Fruit fly (Drosophila melanogaster) whole organism, embryonic: Measurements from ENCODE around the gene Spase25.

Experiments used
- B-H2 ChIP-seq: fragments of 200-800 bp; sonication (Bioruptor generic); optimal IDR thresholded peaks from 2 replicates; lab custom pipeline; 2018; ENCODE audit warnings: missing biosample characterization, mild to moderate bottlenecking, missing genetic modification characterization
- CG11723 ChIP-seq: fragments of 200-800 bp; sonication (Bioruptor generic); optimal IDR thresholded peaks from 2 replicates; lab custom pipeline; 2017; ENCODE audit warnings: missing biosample characterization, mild to moderate bottlenecking, missing genetic modification characterization
- CG12071 ChIP-seq: fragments of 200-800 bp; sonication (Bioruptor generic); optimal IDR thresholded peaks from 3 replicates; lab custom pipeline; 2018; ENCODE audit warnings: missing biosample characterization, mild to moderate bottlenecking, missing genetic modification characterization
- CG12236 ChIP-seq: fragments of 200-800 bp; sonication (Bioruptor generic); optimal IDR thresholded peaks from 2 replicates; lab custom pipeline; 2016; ENCODE audit warnings: missing biosample characterization, missing genetic modification characterization
- CG12659 ChIP-seq: fragments of 200-800 bp; sonication (Bioruptor generic); optimal IDR thresholded peaks from 3 replicates; lab custom pipeline; 2017; ENCODE audit warnings: mild to moderate bottlenecking, missing biosample characterization, missing genetic modification reagents, missing genetic modification characterization
- CG12769 ChIP-seq: fragments of 200-800 bp; sonication (Bioruptor generic); optimal IDR thresholded peaks from 2 replicates; lab custom pipeline; 2019; ENCODE audit warnings: missing biosample characterization, mild to moderate bottlenecking, missing genetic modification characterization, moderate library complexity
- CG13894 ChIP-seq: fragments of 200-800 bp; sonication (Bioruptor generic); optimal IDR thresholded peaks from 3 replicates; lab custom pipeline; 2018; ENCODE audit warnings: missing biosample characterization, mild to moderate bottlenecking, missing genetic modification characterization, moderate library complexity
- CG16779 ChIP-seq: fragments of 200-800 bp; sonication (Bioruptor generic); IDR thresholded peaks from 2 replicates; pipeline ENCODE4 v1.3.6; 2022; ENCODE audit warnings: missing biosample characterization, missing genetic modification characterization
- CG17568 ChIP-seq: fragments of 200-800 bp; sonication (Bioruptor generic); optimal IDR thresholded peaks from 2 replicates; lab custom pipeline; 2018; ENCODE audit warnings: missing biosample characterization, mild to moderate bottlenecking, missing genetic modification characterization, moderate library complexity
- CG18476 ChIP-seq: fragments of 200-800 bp; sonication (Bioruptor generic); optimal IDR thresholded peaks from 2 replicates; lab custom pipeline; 2016; ENCODE audit warnings: missing biosample characterization, mild to moderate bottlenecking, missing genetic modification characterization
- CG30020 ChIP-seq: fragments of 200-800 bp; optimal IDR thresholded peaks from 2 replicates; lab custom pipeline; 2019; ENCODE audit warnings: missing biosample characterization, mild to moderate bottlenecking, missing genetic modification characterization, moderate library complexity
- CG3407 ChIP-seq: fragments of 200-800 bp; sonication (Bioruptor generic); optimal IDR thresholded peaks from 2 replicates; lab custom pipeline; 2018; ENCODE audit warnings: missing biosample characterization, mild to moderate bottlenecking, missing genetic modification characterization
- CG3847 ChIP-seq: fragments of 200-800 bp; sonication (Bioruptor generic); IDR thresholded peaks from 2 replicates; pipeline ENCODE4 v1.3.6; 2022; ENCODE audit warnings: missing biosample characterization, missing genetic modification characterization
- CG4404 ChIP-seq: fragments of 200-800 bp; sonication (Bioruptor generic); IDR thresholded peaks from 2 replicates; pipeline ENCODE4 v1.3.6; 2022; ENCODE audit warnings: missing biosample characterization, missing genetic modification characterization
- CG6175 ChIP-seq: fragments of 200-800 bp; sonication (Bioruptor generic); IDR thresholded peaks from 3 replicates; pipeline ENCODE4 v1.3.6; 2022; ENCODE audit warnings: missing biosample characterization, missing genetic modification characterization
- CG9817 ChIP-seq: fragments of 200-800 bp; sonication (Bioruptor generic); optimal IDR thresholded peaks from 2 replicates; lab custom pipeline; 2018; ENCODE audit warnings: missing biosample characterization, mild to moderate bottlenecking, missing genetic modification characterization, moderate library complexity
- Deaf1 ChIP-seq: fragments of 200-800 bp; optimal IDR thresholded peaks from 3 replicates; lab custom pipeline; 2019; ENCODE audit warnings: missing biosample characterization, mild to moderate bottlenecking, missing genetic modification characterization, moderate library complexity
- Dfd ChIP-seq, 2 experiments: fragments of >200 bp; optimal IDR thresholded peaks; 2 replicates each; lab custom pipeline; 2017; ENCODE audit warnings: missing biosample characterization in 2 of 2, missing genetic modification characterization in 2 of 2
- GATAe ChIP-seq: fragments of 200-800 bp; sonication (Bioruptor generic); conservative IDR thresholded peaks from 2 replicates; pipeline ENCODE4 v1.3.6; 2022; ENCODE audit warnings: missing biosample characterization, missing genetic modification characterization
- Max ChIP-seq: fragments of 200-800 bp; sonication (Bioruptor generic); optimal IDR thresholded peaks from 2 replicates; lab custom pipeline; 2016; ENCODE audit warnings: missing biosample characterization, mild to moderate bottlenecking, missing genetic modification characterization
- Nf-YB ChIP-seq: fragments of 200-800 bp; sonication (Bioruptor generic); optimal IDR thresholded peaks from 3 replicates; lab custom pipeline; 2019; ENCODE audit warnings: missing biosample characterization, mild to moderate bottlenecking, missing genetic modification characterization, moderate library complexity
- Oli ChIP-seq: fragments of 200-800 bp; sonication (Bioruptor generic); optimal IDR thresholded peaks from 2 replicates; lab custom pipeline; 2018; ENCODE audit warnings: missing biosample characterization, mild to moderate bottlenecking, missing genetic modification characterization, moderate library complexity
- Six4 ChIP-seq: fragments of 200-800 bp; sonication (Bioruptor generic); optimal IDR thresholded peaks from 2 replicates; lab custom pipeline; 2016; ENCODE audit warnings: missing biosample characterization, missing genetic modification characterization
- abd-A ChIP-seq: fragments of 200-800 bp; sonication (Bioruptor generic); optimal IDR thresholded peaks from 3 replicates; lab custom pipeline; 2019; ENCODE audit warnings: missing biosample characterization, mild to moderate bottlenecking, missing genetic modification characterization, moderate library complexity
- chinmo ChIP-seq: fragments of 200-800 bp; sonication (Bioruptor generic); IDR thresholded peaks from 4 replicates; pipeline ENCODE4 v1.3.6; 2022; ENCODE audit warnings: missing biosample characterization, missing genetic modification characterization; ENCODE audit not compliant: partially characterized antibody
- dpn ChIP-seq, 2 experiments: fragments of 200-800 bp; sonication (Bioruptor generic); optimal IDR thresholded peaks; 3 replicates each; lab custom pipeline; 2016; ENCODE audit warnings: missing biosample characterization in 2 of 2, missing genetic modification characterization in 2 of 2
- eve ChIP-seq, 2 experiments: fragments of >200 bp; optimal IDR thresholded peaks; 2 replicates each; lab custom pipeline; 2017; ENCODE audit warnings: missing biosample characterization in 2 of 2, missing genetic modification characterization in 2 of 2
- fd3F ChIP-seq: fragments of 200-800 bp; sonication (Bioruptor generic); optimal IDR thresholded peaks from 2 replicates; lab custom pipeline; 2018; ENCODE audit warnings: missing biosample characterization, mild to moderate bottlenecking, missing genetic modification characterization, moderate library complexity
- grau ChIP-seq: fragments of 200-800 bp; optimal IDR thresholded peaks from 3 replicates; lab custom pipeline; 2019; ENCODE audit warnings: missing biosample characterization, mild to moderate bottlenecking, missing genetic modification characterization, moderate library complexity
- ham ChIP-seq: fragments of 200-800 bp; sonication (Bioruptor generic); IDR thresholded peaks from 2 replicates; pipeline ENCODE4 v1.3.6; 2022; ENCODE audit warnings: missing biosample characterization, missing genetic modification characterization
- hth ChIP-seq: fragments of >200 bp; optimal IDR thresholded peaks from 2 replicates; lab custom pipeline; 2017; ENCODE audit warnings: inconsistent platforms
- kay ChIP-seq: fragments of 200-800 bp; sonication (Bioruptor generic); optimal IDR thresholded peaks from 2 replicates; lab custom pipeline; 2016; ENCODE audit warnings: missing biosample characterization, missing genetic modification characterization
- mirr ChIP-seq: fragments of 200-800 bp; sonication (Bioruptor generic); optimal IDR thresholded peaks from 3 replicates; lab custom pipeline; 2018; ENCODE audit warnings: missing biosample characterization, mild to moderate bottlenecking, missing genetic modification characterization
- nmo ChIP-seq: fragments of 200-800 bp; sonication (Bioruptor generic); optimal IDR thresholded peaks from 2 replicates; lab custom pipeline; 2018; ENCODE audit warnings: missing biosample characterization, mild to moderate bottlenecking, missing genetic modification characterization, moderate library complexity
- odd ChIP-seq: fragments of 200-800 bp; sonication (Bioruptor generic); optimal IDR thresholded peaks from 2 replicates; lab custom pipeline; 2017; ENCODE audit warnings: missing biosample characterization, mild to moderate bottlenecking, missing genetic modification characterization
- pita ChIP-seq: fragments of 200-800 bp; sonication (Bioruptor generic); optimal IDR thresholded peaks from 2 replicates; lab custom pipeline; 2017; ENCODE audit warnings: missing biosample characterization, mild to moderate bottlenecking, missing genetic modification characterization
- rib ChIP-seq: fragments of 200-800 bp; sonication (Bioruptor generic); IDR thresholded peaks from 2 replicates; pipeline ENCODE4 v1.3.6; 2022; ENCODE audit warnings: missing biosample characterization, missing genetic modification characterization
- sr ChIP-seq: fragments of 200-800 bp; sonication (Bioruptor generic); IDR thresholded peaks from 3 replicates; pipeline ENCODE4 v1.3.6; 2022; ENCODE audit warnings: missing biosample characterization, missing genetic modification characterization
- ssp ChIP-seq: fragments of 200-800 bp; sonication (Bioruptor generic); IDR thresholded peaks from 2 replicates; pipeline ENCODE4 v1.3.6; 2022; ENCODE audit warnings: missing biosample characterization, missing genetic modification characterization
- tgo ChIP-seq: fragments of 200-800 bp; sonication (Bioruptor generic); IDR thresholded peaks from 3 replicates; pipeline ENCODE4 v1.3.6; 2022; ENCODE audit warnings: missing biosample characterization, missing genetic modification characterization
- twi ChIP-seq: fragments of 200-800 bp; optimal IDR thresholded peaks from 2 replicates; lab custom pipeline; 2019; ENCODE audit warnings: missing biosample characterization, mild to moderate bottlenecking, missing genetic modification characterization, moderate library complexity
- vvl ChIP-seq: fragments of 200-800 bp; sonication (Bioruptor generic); IDR thresholded peaks from 2 replicates; pipeline ENCODE4 v1.3.6; 2022; ENCODE audit warnings: missing biosample characterization, missing genetic modification characterization

Gene Spase25

dm6 chrX:11517295-11517694, 32.2 kb downstream of the Spase25 start:
- TF ChIP-seq CG17568 (GFP tag; lab: Kevin White, UChicago) (no peak), rib (GFP tag; lab: Robert Waterston, UW) (no peak), GATAe (GFP tag; lab: Robert Waterston, UW) (no peak), grau (tag; lab: Kevin White, UChicago) (no peak), eve (GFP tag; optimal IDR thresholded peaks at IDR 0.05; lab: Kevin White, UChicago) (peak in 1 of 2 experiments; percentile 40), Six4 (GFP tag; lab: Kevin White, UChicago) (no peak), CG4404 (GFP tag; lab: Robert Waterston, UW) (no peak), vvl (GFP tag; lab: Robert Waterston, UW) (peak; percentile 54; the same call in 1 of the 2 replicates), CG12659 (no peak), tgo (no peak), Dfd (GFP tag; optimal IDR thresholded peaks at IDR 0.05; lab: Kevin White, UChicago) (no peak), CG11723 (GFP tag; lab: Kevin White, UChicago) (no peak), chinmo (GFP tag; lab: Robert Waterston, UW) (peak; percentile 65; the same call in 1 of the 4 replicates), B-H2 (GFP tag; lab: Kevin White, UChicago) (no peak), abd-A (tag; lab: Kevin White, UChicago) (peak; percentile 80), mirr (GFP tag; lab: Kevin White, UChicago) (no peak), Max (GFP tag; lab: Kevin White, UChicago) (no peak), CG13894 (tag; lab: Kevin White, UChicago) (peak; percentile 90), hth (lab: Kevin White, UChicago) (no peak), kay (GFP tag; lab: Kevin White, UChicago) (no peak), CG6175 (no peak), CG12071 (GFP tag; lab: Kevin White, UChicago) (no peak), CG18476 (GFP tag; lab: Kevin White, UChicago) (no peak), twi (tag; lab: Kevin White, UChicago) (no peak), CG3847 (GFP tag; lab: Robert Waterston, UW) (no peak), dpn (GFP tag; optimal IDR thresholded peaks at IDR 0.05; lab: Kevin White, UChicago) (no peak), ssp (no peak), pita (no peak), CG16779 (GFP tag; lab: Robert Waterston, UW) (no peak), sr (GFP tag; lab: Robert Waterston, UW) (no peak), fd3F (GFP tag; lab: Kevin White, UChicago) (no peak), CG9817 (tag; lab: Kevin White, UChicago) (no peak), CG3407 (GFP tag; lab: Kevin White, UChicago) (no peak), Deaf1 (tag; lab: Kevin White, UChicago) (peak; percentile 54), Oli (tag; lab: Kevin White, UChicago) (no peak), ham (GFP tag; lab: Robert Waterston, UW) (no peak), Nf-YB (GFP tag; lab: Kevin White, UChicago) (no peak), nmo (GFP tag; lab: Kevin White, UChicago) (no peak), CG30020 (tag; lab: Kevin White, UChicago) (no peak), CG12236 (GFP tag; lab: Kevin White, UChicago) (no peak), odd (GFP tag; lab: Kevin White, UChicago) (no peak), CG12769 (tag; lab: Kevin White, UChicago) (peak; percentile 93)
